Worm (Caenorhabditis elegans): ENCODE results near the gene Y105C5A.1272.

ce11 chrIV:15604194-15604593, 42.6 kb upstream of the Y105C5A.1272 start:
- TF ChIP-seq nhr-48 (tag; optimal IDR thresholded peaks at IDR 0.05) (no peak), mdl-1 (tag; optimal IDR thresholded peaks at IDR 0.05) (no peak), snpc-4 (tag; optimal IDR thresholded peaks at IDR 0.05) (peak; percentile 74), F10B5.3 (tag; optimal IDR thresholded peaks at IDR 0.05) (no peak), ama-1 (optimal IDR thresholded peaks at IDR 0.05) (no peak), unc-39 (tag; optimal IDR thresholded peaks at IDR 0.05) (no peak), ceh-32 (tag; optimal IDR thresholded peaks at IDR 0.05; ENCODE audit: poor library complexity) (no peak), lin-13 (GFP tag; optimal IDR thresholded peaks at IDR 0.05) (no peak), nhr-237 (tag; optimal IDR thresholded peaks at IDR 0.05) (no peak), gei-8 (GFP tag; optimal IDR thresholded peaks at IDR 0.05) (no peak)
